Worm (Caenorhabditis elegans) whole organism, early embryonic: ENCODE results near the gene mcm-10.

Experiments used
- B0310.2 ChIP-seq: sonication (generic microtip); optimal IDR thresholded peaks from 2 replicates; lab custom pipeline; 2016; ENCODE audit warnings: mild to moderate bottlenecking, missing genetic modification characterization, missing compliant biosample characterization
- F13C5.2 ChIP-seq: sonication (generic microtip); optimal IDR thresholded peaks from 2 replicates; lab custom pipeline; 2017; ENCODE audit warnings: mild to moderate bottlenecking, missing genetic modification characterization, inconsistent platforms, missing compliant biosample characterization
- ama-1 ChIP-seq: fragments of 150-350 bp; optimal IDR thresholded peaks from 2 replicates; lab custom pipeline; 2014
- ceh-13 ChIP-seq: fragments of 200-800 bp; sonication (Bioruptor generic); optimal IDR thresholded peaks from 2 replicates; lab custom pipeline; 2018; ENCODE audit warnings: mild to moderate bottlenecking, missing genetic modification characterization, missing compliant biosample characterization
- ceh-36 ChIP-seq: sonication (generic microtip); optimal IDR thresholded peaks from 2 replicates; lab custom pipeline; 2016; ENCODE audit warnings: missing genetic modification characterization, inconsistent platforms, missing compliant biosample characterization
- ets-7 ChIP-seq: sonication (generic microtip); optimal IDR thresholded peaks from 2 replicates; lab custom pipeline; 2016; ENCODE audit warnings: missing genotype, missing genetic modification characterization, missing compliant biosample characterization
- flt-1 ChIP-seq: fragments of 200-800 bp; sonication (Bioruptor generic); IDR thresholded peaks from 2 replicates; pipeline ENCODE4 v1.3.6; 2022; ENCODE audit warnings: missing genetic modification characterization, missing compliant biosample characterization
- hmg-4 ChIP-seq: fragments of 200-800 bp; sonication (Bioruptor generic); optimal IDR thresholded peaks from 2 replicates; lab custom pipeline; 2018; ENCODE audit warnings: mild to moderate bottlenecking, missing genetic modification characterization, missing compliant biosample characterization
- hnd-1 ChIP-seq: sonication (generic microtip); optimal IDR thresholded peaks from 2 replicates; lab custom pipeline; 2016; ENCODE audit warnings: missing genetic modification characterization, missing compliant biosample characterization
- pes-1 ChIP-seq: fragments of 200-800 bp; sonication (Bioruptor generic); IDR thresholded peaks from 2 replicates; pipeline ENCODE4 v1.3.6; 2022; ENCODE audit warnings: missing genetic modification reagents, missing genetic modification characterization, missing compliant biosample characterization
- sea-1 ChIP-seq: fragments of 200-800 bp; sonication (Bioruptor generic); conservative IDR thresholded peaks from 2 replicates; pipeline ENCODE4 v1.3.6; 2022; ENCODE audit warnings: missing genetic modification characterization, missing compliant biosample characterization
- tbx-11 ChIP-seq: fragments of 200-800 bp; sonication (Bioruptor generic); IDR thresholded peaks from 2 replicates; pipeline ENCODE4 v1.3.6; 2022; ENCODE audit warnings: missing genetic modification characterization, missing compliant biosample characterization
- tbx-37 ChIP-seq: fragments of 200-800 bp; sonication (Bioruptor generic); conservative IDR thresholded peaks from 2 replicates; pipeline ENCODE4 v1.3.6; 2022; ENCODE audit warnings: missing genetic modification reagents, missing genetic modification characterization, missing compliant biosample characterization
- tra-4 ChIP-seq: sonication (generic microtip); optimal IDR thresholded peaks from 2 replicates; lab custom pipeline; 2017; ENCODE audit warnings: missing genetic modification characterization, missing compliant biosample characterization

DNA sequence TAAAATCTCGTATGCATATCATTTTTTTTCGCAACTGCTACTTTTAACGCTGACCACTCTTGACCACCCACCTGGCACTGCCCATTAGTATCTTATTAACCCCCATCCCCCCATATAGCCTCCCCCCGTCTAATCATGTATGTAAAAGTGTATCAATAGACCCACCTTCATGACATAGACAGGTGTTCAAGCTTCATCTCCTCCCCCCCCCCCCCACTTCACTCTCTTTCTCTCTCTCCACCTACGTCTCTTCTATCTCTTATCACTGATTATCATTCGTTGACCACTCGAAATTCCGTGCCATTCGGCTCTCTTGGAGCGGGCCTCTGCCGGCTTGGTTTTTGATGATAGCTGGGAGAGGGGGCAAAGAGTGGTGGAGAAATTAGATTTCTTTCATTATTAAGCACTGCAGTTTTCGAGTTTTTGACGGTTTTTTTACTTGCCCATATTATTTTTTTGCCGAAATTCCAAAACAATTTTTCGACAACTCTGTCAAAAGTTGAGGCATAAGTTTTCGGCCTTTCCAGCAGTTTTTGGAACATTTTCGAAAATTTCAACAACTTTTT lies 38.5 kb downstream of the mcm-10 start:
- TF ChIP-seq hmg-4 (no peak), tbx-11 (GFP tag; lab: Robert Waterston, UW) (no peak), ama-1 (lab: Kevin White, UChicago) (no peak), hnd-1 (tag; lab: Kevin White, UChicago) (no peak), ceh-13 (GFP tag; lab: Kevin White, UChicago) (no peak), F13C5.2 (tag; lab: Kevin White, UChicago) (no peak), tra-4 (tag; lab: Kevin White, UChicago) (no peak), flt-1 (no peak), B0310.2 (tag; lab: Kevin White, UChicago) (no peak), sea-1 (GFP tag; lab: Robert Waterston, UW) (no peak), pes-1 (no peak), tbx-37 (no peak), ceh-36 (tag; lab: Kevin White, UChicago) (no peak), ets-7 (tag; lab: Kevin White, UChicago) (no peak)
